Worm (Caenorhabditis elegans): Measurements from ENCODE around the gene apx-1.

ce11 chrV:3244703-3245102, 34.7 kb downstream of the apx-1 start, which contains the start of gene srj-7:
- TF ChIP-seq zag-1 (tag; optimal IDR thresholded peaks at IDR 0.05) (no peak), elt-2 (tag; optimal IDR thresholded peaks at IDR 0.05) (no peak), pqm-1 (tag; optimal IDR thresholded peaks at IDR 0.05) (no peak), mdl-1 (tag; optimal IDR thresholded peaks at IDR 0.05) (no peak), unc-39 (tag; optimal IDR thresholded peaks at IDR 0.05) (no peak), lin-39 (tag; optimal IDR thresholded peaks at IDR 0.05) (no peak), nhr-76 (tag; optimal IDR thresholded peaks at IDR 0.05) (no peak), nhr-237 (tag; optimal IDR thresholded peaks at IDR 0.05) (no peak), skn-1 (tag; optimal IDR thresholded peaks at IDR 0.05) (no peak), fos-1 (tag; optimal IDR thresholded peaks at IDR 0.05) (no peak), fkh-10 (GFP tag; optimal IDR thresholded peaks at IDR 0.05) (no peak), unc-62 (GFP tag; optimal IDR thresholded peaks at IDR 0.05) (no peak), ztf-11 (tag; optimal IDR thresholded peaks at IDR 0.05) (no peak), hmg-11 (tag; optimal IDR thresholded peaks at IDR 0.05) (no peak)
